Worm (Caenorhabditis elegans) whole organism, L3 larva: ENCODE measurements around the gene C01B10.3.
A peak's percentile ranks its signal among the peaks of the same experiment; 100 is the strongest.

Experiments used
- R02D3.7 ChIP-seq: fragments of 150-350 bp; optimal IDR thresholded peaks from 2 replicates; lab custom pipeline; 2014; ENCODE audit warnings: missing biosample characterization, missing genetic modification characterization
- ZK546.5 ChIP-seq: sonication (generic microtip); optimal IDR thresholded peaks from 2 replicates; lab custom pipeline; 2017; ENCODE audit warnings: missing biosample characterization, missing genetic modification characterization
- aly-2 ChIP-seq: fragments of 150-350 bp; optimal IDR thresholded peaks from 2 replicates; lab custom pipeline; 2014; ENCODE audit warnings: missing biosample characterization, missing genetic modification characterization
- ama-1 ChIP-seq: fragments of 150-350 bp; optimal IDR thresholded peaks from 2 replicates; lab custom pipeline; 2018
- ceh-28 ChIP-seq: fragments of 150-350 bp; optimal IDR thresholded peaks from 2 replicates; lab custom pipeline; 2014; ENCODE audit warnings: missing biosample characterization, missing genetic modification reagents, missing genetic modification characterization
- daf-12 ChIP-seq: fragments of 150-350 bp; optimal IDR thresholded peaks from 2 replicates; lab custom pipeline; 2014; ENCODE audit warnings: missing biosample characterization, missing genetic modification reagents, missing genetic modification characterization
- egl-27 ChIP-seq: sonication (generic microtip); optimal IDR thresholded peaks from 4 replicates; lab custom pipeline; 2017; ENCODE audit warnings: missing biosample characterization, missing genetic modification reagents, missing genetic modification characterization
- egl-5 ChIP-seq: fragments of 150-350 bp; optimal IDR thresholded peaks from 2 replicates; lab custom pipeline; 2017; ENCODE audit warnings: missing biosample characterization, missing genetic modification reagents, missing genetic modification characterization, inconsistent platforms
- elt-1 ChIP-seq: fragments of 150-350 bp; optimal IDR thresholded peaks from 2 replicates; lab custom pipeline; 2014; ENCODE audit warnings: missing biosample characterization, missing genetic modification characterization
- elt-2 ChIP-seq: sonication (generic microtip); optimal IDR thresholded peaks from 2 replicates; lab custom pipeline; 2016; ENCODE audit warnings: missing genetic modification reagents, mild to moderate bottlenecking, missing genetic modification characterization, missing compliant biosample characterization
- elt-3 ChIP-seq, 3 experiments: fragments of 150-350 bp in 1 of 3; sonication (generic microtip) in 2 of 3; optimal IDR thresholded peaks; 2 replicates in 2 of 3; 4 replicates in 1 of 3; lab custom pipeline; 2014 to 2017; ENCODE audit warnings: missing biosample characterization in 3 of 3, missing genetic modification characterization in 3 of 3
- eor-1 ChIP-seq, 2 experiments: fragments of 150-350 bp; optimal IDR thresholded peaks; 2 replicates each; lab custom pipeline; 2014 to 2018; ENCODE audit warnings: missing biosample characterization in 2 of 2, missing genetic modification characterization in 2 of 2
- fkh-10 ChIP-seq: sonication (generic microtip); optimal IDR thresholded peaks from 2 replicates; lab custom pipeline; 2017; ENCODE audit warnings: missing biosample characterization, missing genetic modification reagents, missing genetic modification characterization
- fkh-2 ChIP-seq: fragments of 150-350 bp; optimal IDR thresholded peaks from 2 replicates; lab custom pipeline; 2014; ENCODE audit warnings: missing biosample characterization, missing genetic modification reagents, missing genetic modification characterization
- fos-1 ChIP-seq: fragments of 150-350 bp; optimal IDR thresholded peaks from 2 replicates; lab custom pipeline; 2014; ENCODE audit warnings: missing biosample characterization, missing genetic modification characterization
- hmg-11 ChIP-seq: sonication (generic microtip); optimal IDR thresholded peaks from 2 replicates; lab custom pipeline; 2016; ENCODE audit warnings: missing genetic modification characterization, missing compliant biosample characterization
- lin-15B ChIP-seq: fragments of 150-350 bp; optimal IDR thresholded peaks from 2 replicates; lab custom pipeline; 2014; ENCODE audit warnings: missing biosample characterization, missing genetic modification characterization
- lsy-12 ChIP-seq: sonication (generic microtip); optimal IDR thresholded peaks from 2 replicates; lab custom pipeline; 2016; ENCODE audit warnings: mild to moderate bottlenecking, missing genetic modification characterization, missing compliant biosample characterization
- mml-1 ChIP-seq: fragments of 150-350 bp; sonication (generic microtip); optimal IDR thresholded peaks from 3 replicates; lab custom pipeline; 2014; ENCODE audit warnings: missing biosample characterization, missing genetic modification characterization
- nfya-1 ChIP-seq: sonication (generic microtip); optimal IDR thresholded peaks from 2 replicates; lab custom pipeline; 2017; ENCODE audit warnings: missing genetic modification characterization, mild to moderate bottlenecking, missing compliant biosample characterization, antibody characterized with exemption, moderate library complexity; ENCODE audit not compliant: insufficient read depth
- nhr-11 ChIP-seq: fragments of 150-350 bp; optimal IDR thresholded peaks from 2 replicates; lab custom pipeline; 2014; ENCODE audit warnings: missing biosample characterization, missing genetic modification characterization
- nhr-12 ChIP-seq: fragments of 150-350 bp; optimal IDR thresholded peaks from 2 replicates; lab custom pipeline; 2014; ENCODE audit warnings: missing biosample characterization, missing genetic modification characterization
- nhr-23 ChIP-seq: fragments of 150-350 bp; optimal IDR thresholded peaks from 2 replicates; lab custom pipeline; 2014; ENCODE audit warnings: missing biosample characterization, missing genetic modification reagents, missing genetic modification characterization
- nhr-237 ChIP-seq: fragments of 150-350 bp; optimal IDR thresholded peaks from 2 replicates; lab custom pipeline; 2014; ENCODE audit warnings: missing biosample characterization, missing genetic modification characterization
- nhr-25 ChIP-seq: sonication (generic microtip); optimal IDR thresholded peaks from 2 replicates; lab custom pipeline; 2017; ENCODE audit warnings: missing biosample characterization, missing genetic modification characterization
- nhr-28 ChIP-seq: fragments of 150-350 bp; optimal IDR thresholded peaks from 2 replicates; lab custom pipeline; 2014; ENCODE audit warnings: missing biosample characterization, missing genetic modification characterization
- nhr-43 ChIP-seq: sonication (generic microtip); optimal IDR thresholded peaks from 2 replicates; lab custom pipeline; 2016; ENCODE audit warnings: mild to moderate bottlenecking, missing genetic modification characterization, missing compliant biosample characterization; ENCODE audit not compliant: poor library complexity, severe bottlenecking
- nhr-67 ChIP-seq: fragments of 150-350 bp; optimal IDR thresholded peaks from 2 replicates; lab custom pipeline; 2014; ENCODE audit warnings: missing biosample characterization, missing genetic modification characterization
- nhr-76 ChIP-seq: fragments of 150-350 bp; sonication (generic microtip); optimal IDR thresholded peaks from 5 replicates; lab custom pipeline; 2014; ENCODE audit warnings: missing biosample characterization, missing genetic modification characterization
- nhr-77 ChIP-seq: fragments of 150-350 bp; optimal IDR thresholded peaks from 2 replicates; lab custom pipeline; 2014; ENCODE audit warnings: missing biosample characterization, missing genetic modification characterization
- pha-4 ChIP-seq: fragments of 150-350 bp; optimal IDR thresholded peaks from 2 replicates; lab custom pipeline; 2014; ENCODE audit warnings: missing biosample characterization, missing genetic modification reagents, missing genetic modification characterization
- pqm-1 ChIP-seq: fragments of 150-350 bp; optimal IDR thresholded peaks from 2 replicates; lab custom pipeline; 2017; ENCODE audit warnings: missing biosample characterization, missing genetic modification characterization, inconsistent platforms
- snpc-4 ChIP-seq: fragments of 150-350 bp; optimal IDR thresholded peaks from 2 replicates; lab custom pipeline; 2014; ENCODE audit warnings: missing biosample characterization, missing genetic modification characterization
- tbx-2 ChIP-seq: sonication (generic microtip); optimal IDR thresholded peaks from 2 replicates; lab custom pipeline; 2016; ENCODE audit warnings: mild to moderate bottlenecking, missing genetic modification characterization, missing compliant biosample characterization
- unc-62 ChIP-seq: fragments of 150-350 bp; sonication (generic microtip); optimal IDR thresholded peaks from 4 replicates; lab custom pipeline; 2014; ENCODE audit warnings: missing biosample characterization, missing genetic modification reagents, missing genetic modification characterization
- zag-1 ChIP-seq: fragments of 150-350 bp; optimal IDR thresholded peaks from 2 replicates; lab custom pipeline; 2014; ENCODE audit warnings: missing biosample characterization, missing genetic modification characterization
- ztf-11 ChIP-seq: fragments of 150-350 bp; optimal IDR thresholded peaks from 2 replicates; lab custom pipeline; 2014; ENCODE audit warnings: missing biosample characterization, missing genetic modification characterization
- ztf-4 ChIP-seq: fragments of 150-350 bp; optimal IDR thresholded peaks from 2 replicates; lab custom pipeline; 2014; ENCODE audit warnings: missing biosample characterization, missing genetic modification characterization

The C01B10.3 gene

ce11 chrIV:6631704-6632272, 10.6 kb upstream of the C01B10.3 start, which contains the start of the genes cest-5.1 and C01B10.9 (continued):
- TF ChIP-seq nhr-43 (tag; lab: Kevin White, UChicago) (peak; percentile 91), lin-15B (tag; lab: Kevin White, UChicago) (peak; percentile 83), zag-1 (no peak), tbx-2 (tag; lab: Kevin White, UChicago) (no peak), ZK546.5 (tag; lab: Kevin White, UChicago) (no peak)

- TF ChIP-seq elt-2 (tag; lab: Kevin White, UChicago), result peak; percentile 67
- TF ChIP-seq ceh-28, result peak; percentile 14
- peak; percentile 26 for TF ChIP-seq pha-4 (tag; lab: Kevin White, UChicago)
- TF ChIP-seq fkh-2 (tag; lab: Kevin White, UChicago), result no peak
- TF ChIP-seq snpc-4 (tag; lab: Kevin White, UChicago), result no peak
- TF ChIP-seq pqm-1, result peak; percentile 9
These were observed 6.6 kb upstream of the C01B10.3 start, which contains the start of gene cest-5.2 for ce11 chrIV:6627798-6628197. Gene cest-5.2, minus strand, starts transcription at chrIV:6627925.

DNA sequence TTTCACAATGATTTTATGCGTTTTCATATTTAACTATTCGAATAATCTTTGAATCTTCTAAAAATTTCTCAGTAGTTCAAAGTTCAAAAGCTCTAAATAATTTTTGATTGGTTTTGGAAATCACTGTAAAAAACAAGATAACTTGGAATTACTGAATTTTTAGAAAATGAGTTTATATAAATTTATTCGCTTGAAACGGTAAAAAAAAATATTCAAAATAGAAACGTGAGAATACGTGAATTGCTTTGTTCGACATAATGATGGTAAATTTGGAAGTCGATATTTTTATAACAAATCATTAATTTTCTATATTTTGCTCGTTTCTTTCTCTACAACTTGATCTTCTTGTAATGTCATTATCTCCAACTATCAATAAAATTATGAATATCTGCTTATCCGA, 2.2 kb upstream of the C01B10.3 start, which contains the start of gene C01B10.44:
C01B10.44 (plus strand) TSS at position 301 of the 400 bp plus-strand sequence.
- TF ChIP-seq fos-1 (tag; lab: Kevin White, UChicago) (no peak), fkh-2 (tag; lab: Kevin White, UChicago) (no peak), nhr-28 (tag; lab: Kevin White, UChicago) (no peak), elt-1 (no peak), pha-4 (tag; lab: Kevin White, UChicago) (no peak), snpc-4 (tag; lab: Kevin White, UChicago) (no peak), egl-5 (tag; lab: Kevin White, UChicago) (no peak), hmg-11 (tag; lab: Kevin White, UChicago) (no peak), ama-1 (no peak), nhr-76 (tag; lab: Kevin White, UChicago) (no peak), eor-1 (tag; optimal IDR thresholded peaks at IDR 0.05; lab: Kevin White, UChicago) (no peak), unc-62 (GFP tag; lab: Kevin White, UChicago) (no peak), nhr-11 (tag; lab: Kevin White, UChicago) (no peak), lin-15B (tag; lab: Kevin White, UChicago) (no peak), nhr-12 (tag; lab: Kevin White, UChicago) (no peak), mml-1 (tag; lab: Kevin White, UChicago) (no peak), nhr-67 (no peak), lsy-12 (tag; lab: Kevin White, UChicago) (no peak), egl-27 (tag; lab: Kevin White, UChicago) (no peak), ZK546.5 (tag; lab: Kevin White, UChicago) (no peak)

ce11 chrIV:6622142-6622541, 990 bp upstream of the C01B10.3 start:
- TF ChIP-seq daf-12 (tag; lab: Kevin White, UChicago) (no peak), R02D3.7 (tag; lab: Kevin White, UChicago) (no peak), ztf-11 (tag; lab: Kevin White, UChicago) (no peak), ceh-28 (peak; percentile 38), nfya-1 (tag; lab: Kevin White, UChicago) (peak; percentile 20), nhr-67 (no peak), aly-2 (tag; lab: Kevin White, UChicago) (no peak), pha-4 (tag; lab: Kevin White, UChicago) (peak; percentile 36), nhr-25 (tag; lab: Kevin White, UChicago) (peak; percentile 70), elt-3 (tag; optimal IDR thresholded peaks at IDR 0.05; lab: Kevin White, UChicago) (peak in 1 of 3 experiments; percentile 73), nhr-23 (peak; percentile 76), nhr-77 (no peak), ama-1 (no peak), nhr-237 (no peak), elt-1 (no peak), fkh-10 (no peak), ztf-4 (tag; lab: Kevin White, UChicago) (no peak), eor-1 (tag; optimal IDR thresholded peaks at IDR 0.05; lab: Kevin White, UChicago) (no peak)
